Fruit fly (Drosophila melanogaster) whole organism, prepupa: ENCODE measurements around the gene scramb2.

Source experiments
- Blimp-1 ChIP-seq: fragments of 200-800 bp; sonication (Bioruptor generic); optimal IDR thresholded peaks from 3 replicates; lab custom pipeline; 2017; ENCODE audit warnings: missing biosample characterization, missing genetic modification characterization, mild to moderate bottlenecking, moderate library complexity, missing genetic modification reagents
- CG11294 ChIP-seq: fragments of 200-800 bp; sonication (Bioruptor generic); IDR thresholded peaks from 2 replicates; pipeline ENCODE4 v1.3.6; 2022; ENCODE audit warnings: missing biosample characterization, missing genetic modification characterization
- CG11902 ChIP-seq: fragments of 200-800 bp; sonication (Bioruptor generic); optimal IDR thresholded peaks from 3 replicates; lab custom pipeline; 2016; ENCODE audit warnings: missing biosample characterization, missing genetic modification characterization
- CG15336 ChIP-seq: fragments of 200-800 bp; sonication (Bioruptor generic); IDR thresholded peaks from 2 replicates; pipeline ENCODE4 v1.3.6; 2022; ENCODE audit warnings: missing biosample characterization, missing genetic modification characterization
- CG3032 ChIP-seq: fragments of 200-800 bp; optimal IDR thresholded peaks from 2 replicates; lab custom pipeline; 2019; ENCODE audit warnings: missing biosample characterization, mild to moderate bottlenecking, missing genetic modification characterization, moderate library complexity
- CG31627 ChIP-seq: fragments of 200-800 bp; sonication (Bioruptor generic); optimal IDR thresholded peaks from 3 replicates; lab custom pipeline; 2016; ENCODE audit warnings: missing biosample characterization, missing genetic modification characterization
- CG34406 ChIP-seq: fragments of 200-800 bp; sonication (Bioruptor generic); optimal IDR thresholded peaks from 3 replicates; lab custom pipeline; 2016; ENCODE audit warnings: missing biosample characterization, missing genetic modification characterization
- CG3919 ChIP-seq: fragments of 200-800 bp; sonication (Bioruptor generic); optimal IDR thresholded peaks from 3 replicates; lab custom pipeline; 2016; ENCODE audit warnings: missing biosample characterization, missing genetic modification characterization
- CG6163 ChIP-seq: fragments of 200-800 bp; sonication (Bioruptor generic); IDR thresholded peaks from 3 replicates; pipeline ENCODE4 v1.3.6; 2022; ENCODE audit warnings: missing biosample characterization, missing genetic modification characterization
- CG6276 ChIP-seq: fragments of 200-800 bp; sonication (Bioruptor generic); optimal IDR thresholded peaks from 2 replicates; lab custom pipeline; 2017; ENCODE audit warnings: missing biosample characterization, mild to moderate bottlenecking, missing genetic modification characterization
- CG6808 ChIP-seq: fragments of 200-800 bp; sonication (Bioruptor generic); optimal IDR thresholded peaks from 3 replicates; lab custom pipeline; 2017; ENCODE audit warnings: missing biosample characterization, missing genetic modification characterization, mild to moderate bottlenecking, moderate library complexity, missing genetic modification reagents
- CG6854 ChIP-seq: fragments of 200-800 bp; sonication (Bioruptor generic); optimal IDR thresholded peaks from 2 replicates; lab custom pipeline; 2017; ENCODE audit warnings: missing biosample characterization, mild to moderate bottlenecking, missing genetic modification characterization
- CG7368 ChIP-seq: fragments of 200-800 bp; sonication (Bioruptor generic); optimal IDR thresholded peaks from 3 replicates; lab custom pipeline; 2016; ENCODE audit warnings: missing biosample characterization, missing genetic modification characterization
- CG8119 ChIP-seq: fragments of 200-800 bp; sonication (Bioruptor generic); IDR thresholded peaks from 3 replicates; pipeline ENCODE4 v1.3.6; 2022; ENCODE audit warnings: missing biosample characterization, missing genetic modification characterization
- CG8319 ChIP-seq: fragments of 200-800 bp; sonication (Bioruptor generic); optimal IDR thresholded peaks from 3 replicates; lab custom pipeline; 2016; ENCODE audit warnings: missing biosample characterization, missing genetic modification characterization
- CG8632 ChIP-seq: fragments of 200-800 bp; sonication (Bioruptor generic); optimal IDR thresholded peaks from 3 replicates; lab custom pipeline; 2016; ENCODE audit warnings: missing biosample characterization, missing genetic modification characterization
- CG9139 ChIP-seq: fragments of 200-800 bp; sonication (Bioruptor generic); optimal IDR thresholded peaks from 3 replicates; lab custom pipeline; 2017; ENCODE audit warnings: missing biosample characterization, mild to moderate bottlenecking, missing genetic modification characterization
- Eip75B ChIP-seq: fragments of 200-800 bp; sonication (Bioruptor generic); optimal IDR thresholded peaks from 3 replicates; lab custom pipeline; 2016; ENCODE audit warnings: missing biosample characterization, missing genetic modification characterization
- Eip78C ChIP-seq: fragments of 200-800 bp; sonication (Bioruptor generic); peaks from one replicate; lab custom pipeline; 2016; ENCODE audit warnings: missing biosample characterization, missing genetic modification characterization
- Ets21C ChIP-seq: fragments of 200-800 bp; sonication (Bioruptor generic); optimal IDR thresholded peaks from 3 replicates; lab custom pipeline; 2016; ENCODE audit warnings: missing biosample characterization, missing genetic modification characterization
- Ets96B ChIP-seq: fragments of 200-800 bp; optimal IDR thresholded peaks from 2 replicates; lab custom pipeline; 2019; ENCODE audit warnings: missing biosample characterization, mild to moderate bottlenecking, missing genetic modification characterization, moderate library complexity
- Hr4 ChIP-seq: fragments of 200-800 bp; sonication (Bioruptor generic); optimal IDR thresholded peaks from 3 replicates; lab custom pipeline; 2016; ENCODE audit warnings: missing biosample characterization, missing genetic modification characterization
- Met ChIP-seq: fragments of 200-800 bp; sonication (Bioruptor generic); optimal IDR thresholded peaks from 3 replicates; lab custom pipeline; 2016; ENCODE audit warnings: missing biosample characterization, missing genetic modification characterization
- OdsH ChIP-seq: fragments of 200-800 bp; sonication (Bioruptor generic); optimal IDR thresholded peaks from 3 replicates; lab custom pipeline; 2016; ENCODE audit warnings: missing biosample characterization, missing genetic modification characterization
- Sox15 ChIP-seq: fragments of 200-800 bp; sonication (Bioruptor generic); optimal IDR thresholded peaks from 3 replicates; lab custom pipeline; 2016; ENCODE audit warnings: missing biosample characterization, missing genetic modification characterization
- achi ChIP-seq: fragments of 200-800 bp; sonication (Bioruptor generic); optimal IDR thresholded peaks from 3 replicates; lab custom pipeline; 2016; ENCODE audit warnings: missing biosample characterization, missing genetic modification characterization
- acj6 ChIP-seq: fragments of 200-800 bp; sonication (Bioruptor generic); optimal IDR thresholded peaks from 3 replicates; lab custom pipeline; 2016; ENCODE audit warnings: missing biosample characterization, missing genetic modification characterization
- cyc ChIP-seq: fragments of 200-800 bp; sonication (Bioruptor generic); optimal IDR thresholded peaks from 3 replicates; lab custom pipeline; 2016; ENCODE audit warnings: missing biosample characterization, missing genetic modification characterization
- dac ChIP-seq: fragments of 200-800 bp; sonication (Bioruptor generic); optimal IDR thresholded peaks from 2 replicates; lab custom pipeline; 2017; ENCODE audit warnings: missing biosample characterization, mild to moderate bottlenecking, missing genetic modification characterization
- dsx ChIP-seq: fragments of 200-800 bp; optimal IDR thresholded peaks from 3 replicates; lab custom pipeline; 2019; ENCODE audit warnings: missing biosample characterization, mild to moderate bottlenecking, missing genetic modification characterization, moderate library complexity; ENCODE audit not compliant: poor library complexity, severe bottlenecking
- eg ChIP-seq: fragments of 200-800 bp; sonication (Bioruptor generic); IDR thresholded peaks from 3 replicates; pipeline ENCODE4 v1.3.6; 2022; ENCODE audit warnings: missing biosample characterization, missing genetic modification characterization
- lz ChIP-seq: fragments of 200-800 bp; sonication (Bioruptor generic); optimal IDR thresholded peaks from 3 replicates; lab custom pipeline; 2016; ENCODE audit warnings: missing biosample characterization, missing genetic modification characterization
- pdm3 ChIP-seq: fragments of 200-800 bp; sonication (Bioruptor generic); optimal IDR thresholded peaks from 3 replicates; lab custom pipeline; 2016; ENCODE audit warnings: missing biosample characterization, missing genetic modification characterization
- spab ChIP-seq: fragments of 200-800 bp; sonication (Bioruptor generic); optimal IDR thresholded peaks from 2 replicates; lab custom pipeline; 2017; ENCODE audit warnings: missing biosample characterization, mild to moderate bottlenecking, missing genetic modification characterization, missing genetic modification reagents
- ss ChIP-seq, 2 experiments: fragments of 200-800 bp; sonication (Bioruptor generic); optimal IDR thresholded peaks; 2 replicates in 1 of 2; 3 replicates in 1 of 2; lab custom pipeline; 2017 to 2018; ENCODE audit warnings: mild to moderate bottlenecking in 2 of 2, missing biosample characterization in 2 of 2, missing genetic modification characterization in 2 of 2, moderate library complexity in 1 of 2
- topi ChIP-seq: fragments of 200-800 bp; sonication (Bioruptor generic); optimal IDR thresholded peaks from 3 replicates; lab custom pipeline; 2016; ENCODE audit warnings: missing biosample characterization, missing genetic modification characterization
- vri ChIP-seq: fragments of 200-800 bp; sonication (Bioruptor generic); optimal IDR thresholded peaks from 3 replicates; lab custom pipeline; 2016; ENCODE audit warnings: missing biosample characterization, mild to moderate bottlenecking, missing genetic modification characterization

scramb2 gene

DNA sequence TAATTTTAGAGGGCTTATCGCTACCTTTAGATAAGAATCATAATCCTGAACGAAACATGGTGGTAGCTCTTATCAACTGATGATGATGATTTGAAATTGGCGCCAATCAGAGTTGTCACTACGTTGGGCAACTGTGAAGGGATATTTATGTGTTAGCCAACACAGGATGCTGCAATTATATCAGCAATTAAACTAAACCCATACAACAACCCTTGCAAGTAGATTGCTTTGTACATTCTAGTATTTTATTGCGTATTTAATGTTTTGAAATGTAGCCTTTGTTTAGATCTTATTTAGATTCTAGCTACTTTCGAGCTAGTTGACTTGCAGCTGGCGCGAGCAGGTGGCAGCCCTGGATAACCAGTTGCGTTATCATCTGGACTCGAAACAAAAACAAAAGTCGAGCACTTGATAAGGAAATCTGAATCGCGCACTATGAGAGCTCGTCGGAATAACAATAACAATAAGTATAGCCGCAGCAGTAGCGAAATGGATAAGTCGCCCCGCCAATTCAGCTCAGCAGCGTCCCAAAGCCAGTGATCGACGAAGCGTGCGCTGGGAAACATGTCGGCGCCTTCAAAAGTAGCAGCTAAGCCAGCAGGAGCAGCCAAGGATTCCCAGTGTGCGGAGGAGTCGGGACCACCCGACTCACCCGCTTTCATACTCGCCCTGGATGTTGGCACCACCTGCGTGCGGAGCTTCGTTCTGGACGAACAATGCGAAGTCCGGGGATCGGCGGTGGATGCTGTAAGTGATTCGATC is 5.7 kb upstream of the scramb2 start, which contains the start of gene CG1271 (continued):
- TF ChIP-seq CG8632 (GFP tag; lab: Kevin White, UChicago), result no peak
- TF ChIP-seq ss (GFP tag; optimal IDR thresholded peaks at IDR 0.05; lab: Kevin White, UChicago), result peak in 1 of 2 experiments; percentile 40
- peak; percentile 20 for TF ChIP-seq Blimp-1 (GFP tag; lab: Kevin White, UChicago)
- peak; percentile 43 for TF ChIP-seq CG8319 (GFP tag; lab: Kevin White, UChicago)
- peak; percentile 38; the same call in 2 of the 3 replicates for TF ChIP-seq CG6163 (GFP tag; lab: Robert Waterston, UW)
- TF ChIP-seq Eip75B (GFP tag; lab: Kevin White, UChicago), result peak; percentile 39
- TF ChIP-seq CG8119 (GFP tag; lab: Robert Waterston, UW), result peak; percentile 46; the same call in 1 of the 3 replicates
- peak; percentile 63 for TF ChIP-seq CG3032
- TF ChIP-seq eg, result peak; percentile 30; the same call in 1 of the 3 replicates
- TF ChIP-seq cyc (GFP tag; lab: Kevin White, UChicago), result peak; percentile 58
- peak; percentile 13 for TF ChIP-seq dsx (GFP tag; lab: Kevin White, UChicago)
- peak; percentile 63 for TF ChIP-seq topi (GFP tag; lab: Kevin White, UChicago)
- peak; percentile 30 for TF ChIP-seq vri
- TF ChIP-seq, all 60 proteins: peak for 28

DNA sequence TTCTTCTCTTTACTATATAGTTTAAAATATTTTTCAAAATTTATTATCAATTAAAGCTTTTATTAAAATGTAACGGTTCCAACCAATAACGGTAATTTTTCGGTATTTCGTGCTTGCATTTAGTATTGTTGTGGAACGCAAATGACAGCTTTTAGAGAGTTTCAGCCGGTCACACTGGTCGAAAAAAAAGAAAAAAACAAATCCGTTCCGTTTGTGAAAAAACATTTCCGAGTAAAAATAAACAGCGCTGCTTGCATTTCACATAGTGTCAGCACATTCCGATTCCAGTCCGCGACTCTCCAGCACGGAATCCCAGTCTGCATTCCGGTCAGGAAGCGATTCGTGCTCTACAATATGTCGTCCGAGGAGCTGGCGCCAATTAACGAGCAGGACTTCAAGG is 3.6 kb upstream of the scramb2 start, which contains the start of gene CG32485:
Gene CG32485, plus strand, starts transcription at position 139 of the 400 bp plus-strand sequence.
- TF ChIP-seq Ets96B (peak; percentile 25), topi (GFP tag; lab: Kevin White, UChicago) (no peak), CG3032 (peak; percentile 27), dac (GFP tag; lab: Kevin White, UChicago) (no peak), eg (peak; percentile 40; the same call in 2 of the 3 replicates), CG6808 (GFP tag; lab: Kevin White, UChicago) (no peak), Met (no peak), Hr4 (GFP tag; lab: Kevin White, UChicago) (no peak), Eip75B (GFP tag; lab: Kevin White, UChicago) (no peak), CG31627 (GFP tag; lab: Kevin White, UChicago) (no peak), CG9139 (GFP tag; lab: Kevin White, UChicago) (no peak), CG8119 (GFP tag; lab: Robert Waterston, UW) (peak; percentile 58; the same call in 1 of the 3 replicates), Ets21C (GFP tag; lab: Kevin White, UChicago) (no peak), ss (GFP tag; optimal IDR thresholded peaks at IDR 0.05; lab: Kevin White, UChicago) (peak in 1 of 2 experiments; percentile 22), CG6163 (GFP tag; lab: Robert Waterston, UW) (peak; percentile 59; the same call in 2 of the 3 replicates), CG3919 (GFP tag; lab: Kevin White, UChicago) (no peak), pdm3 (GFP tag; lab: Kevin White, UChicago) (no peak), Eip78C (GFP tag; lab: Kevin White, UChicago) (peak; percentile 33), CG11294 (GFP tag; lab: Robert Waterston, UW) (no peak), CG11902 (GFP tag; lab: Kevin White, UChicago) (no peak), spab (GFP tag; lab: Kevin White, UChicago) (no peak), lz (GFP tag; lab: Kevin White, UChicago) (no peak), CG34406 (GFP tag; lab: Kevin White, UChicago) (no peak), CG7368 (no peak), CG15336 (GFP tag; lab: Robert Waterston, UW) (peak; percentile 38; the same call in 1 of the 2 replicates), achi (GFP tag; lab: Kevin White, UChicago) (no peak), CG6854 (GFP tag; lab: Kevin White, UChicago) (peak; percentile 5), acj6 (no peak), Sox15 (GFP tag; lab: Kevin White, UChicago) (no peak), OdsH (no peak), CG6276 (GFP tag; lab: Kevin White, UChicago) (no peak), vri (no peak)
